Worm (Caenorhabditis elegans): Measurements from ENCODE around the gene C53B7.2.

DNA sequence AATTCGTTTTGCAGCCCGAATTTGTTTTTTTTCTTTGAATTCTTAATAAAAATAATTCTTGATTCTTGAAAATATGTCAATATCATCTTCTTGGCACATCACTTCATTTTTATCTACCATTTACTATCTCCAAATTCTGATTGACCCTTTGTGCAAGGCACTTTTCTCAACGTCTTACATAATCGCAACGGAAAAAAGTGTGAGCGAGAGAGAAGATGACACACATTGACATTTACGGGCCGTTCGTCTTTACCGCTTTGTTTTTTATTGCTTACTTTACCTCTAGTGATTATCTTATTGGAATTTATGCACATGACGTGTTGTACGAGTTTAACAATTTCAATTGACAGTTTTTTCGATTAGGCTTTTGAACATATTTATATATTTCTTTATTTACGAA is 2.6 kb downstream of the C53B7.2 start:
- TF ChIP-seq xnd-1 (tag; optimal IDR thresholded peaks at IDR 0.05) (no peak), F57A8.1 (GFP tag; optimal IDR thresholded peaks at IDR 0.05) (no peak), nfyb-1 (GFP tag; IDR thresholded peaks at IDR 0.05) (no peak), lsl-1 (GFP tag; optimal IDR thresholded peaks at IDR 0.05) (no peak), Y56A3A.18 (GFP tag; IDR thresholded peaks at IDR 0.05) (no peak)
